Fruit fly (Drosophila melanogaster) whole organism, embryonic: ENCODE data around the gene Mtp.

Source experiments
- Asciz ChIP-seq: fragments of 200-800 bp; sonication (Bioruptor generic); optimal IDR thresholded peaks from 2 replicates; lab custom pipeline; 2017; ENCODE audit warnings: missing biosample characterization, mild to moderate bottlenecking, missing genetic modification characterization, missing genetic modification reagents
- BtbVII ChIP-seq: fragments of 200-800 bp; sonication (Bioruptor generic); optimal IDR thresholded peaks from 3 replicates; lab custom pipeline; 2017; ENCODE audit warnings: missing biosample characterization, mild to moderate bottlenecking, missing genetic modification characterization
- CG10321 ChIP-seq: fragments of 200-800 bp; sonication (Bioruptor generic); IDR thresholded peaks from 2 replicates; pipeline ENCODE4 v1.3.6; 2022; ENCODE audit warnings: missing biosample characterization, missing genetic modification characterization
- CG10959 ChIP-seq: fragments of 200-800 bp; sonication (Bioruptor generic); IDR thresholded peaks from 2 replicates; pipeline ENCODE4 v1.3.6; 2022; ENCODE audit warnings: missing biosample characterization, missing genetic modification characterization
- CG11398 ChIP-seq: fragments of 200-800 bp; sonication (Bioruptor generic); optimal IDR thresholded peaks from 2 replicates; lab custom pipeline; 2016; ENCODE audit warnings: missing biosample characterization, missing genetic modification characterization
- CG13287 ChIP-seq: fragments of 200-800 bp; sonication (Bioruptor generic); IDR thresholded peaks from 2 replicates; pipeline ENCODE4 v1.3.6; 2022; ENCODE audit warnings: missing biosample characterization, missing genetic modification characterization; ENCODE audit not compliant: partially characterized antibody
- CG14050 ChIP-seq: fragments of 200-800 bp; sonication (Bioruptor generic); IDR thresholded peaks from 3 replicates; pipeline ENCODE4 v1.3.6; 2022; ENCODE audit warnings: missing biosample characterization, missing genetic modification characterization
- CG15011 ChIP-seq: fragments of 200-800 bp; sonication (Bioruptor generic); optimal IDR thresholded peaks from 3 replicates; lab custom pipeline; 2018; ENCODE audit warnings: missing biosample characterization, mild to moderate bottlenecking, missing genetic modification characterization
- CG1603 ChIP-seq: fragments of 200-800 bp; sonication (Bioruptor generic); optimal IDR thresholded peaks from 2 replicates; lab custom pipeline; 2019; ENCODE audit warnings: missing biosample characterization, mild to moderate bottlenecking, missing genetic modification characterization, moderate library complexity
- CG16813 ChIP-seq: fragments of 200-800 bp; sonication (Bioruptor generic); IDR thresholded peaks from 3 replicates; pipeline ENCODE4 v1.3.6; 2022; ENCODE audit warnings: missing biosample characterization, missing genetic modification characterization; ENCODE audit not compliant: partially characterized antibody
- CG17186 ChIP-seq: fragments of 200-800 bp; sonication (Bioruptor generic); optimal IDR thresholded peaks from 3 replicates; lab custom pipeline; 2017; ENCODE audit warnings: missing biosample characterization, missing genetic modification reagents, missing genetic modification characterization
- CG17385 ChIP-seq: fragments of 200-800 bp; sonication (Bioruptor generic); optimal IDR thresholded peaks from 3 replicates; lab custom pipeline; 2018; ENCODE audit warnings: missing biosample characterization, mild to moderate bottlenecking, missing genetic modification characterization
- CG31441 ChIP-seq: fragments of 200-800 bp; sonication (Bioruptor generic); IDR thresholded peaks from 2 replicates; pipeline ENCODE4 v1.3.6; 2022; ENCODE audit warnings: missing biosample characterization, missing genetic modification characterization
- CG3847 ChIP-seq: fragments of 200-800 bp; sonication (Bioruptor generic); IDR thresholded peaks from 2 replicates; pipeline ENCODE4 v1.3.6; 2022; ENCODE audit warnings: missing biosample characterization, missing genetic modification characterization
- CG4424 ChIP-seq: fragments of 200-800 bp; sonication (Bioruptor generic); optimal IDR thresholded peaks from 3 replicates; lab custom pipeline; 2016; ENCODE audit warnings: missing biosample characterization, missing genetic modification characterization
- CG7357 ChIP-seq: fragments of 200-800 bp; sonication (Bioruptor generic); IDR thresholded peaks from 3 replicates; pipeline ENCODE4 v1.3.6; 2022; ENCODE audit warnings: missing biosample characterization, missing genetic modification characterization
- CG8281 ChIP-seq: fragments of 200-800 bp; sonication (Bioruptor generic); optimal IDR thresholded peaks from 2 replicates; lab custom pipeline; 2018; ENCODE audit warnings: missing biosample characterization, mild to moderate bottlenecking, missing genetic modification characterization, moderate library complexity
- CG9797 ChIP-seq: fragments of 200-800 bp; sonication (Bioruptor generic); optimal IDR thresholded peaks from 3 replicates; lab custom pipeline; 2018; ENCODE audit warnings: missing biosample characterization, mild to moderate bottlenecking, missing genetic modification characterization
- CG9817 ChIP-seq: fragments of 200-800 bp; sonication (Bioruptor generic); optimal IDR thresholded peaks from 2 replicates; lab custom pipeline; 2018; ENCODE audit warnings: missing biosample characterization, mild to moderate bottlenecking, missing genetic modification characterization, moderate library complexity
- CTCF ChIP-seq: fragments of 200-800 bp; sonication (Bioruptor generic); optimal IDR thresholded peaks from 2 replicates; lab custom pipeline; 2017; ENCODE audit warnings: missing biosample characterization, mild to moderate bottlenecking, missing genetic modification characterization, moderate library complexity
- Camta ChIP-seq: fragments of 200-800 bp; sonication (Bioruptor generic); optimal IDR thresholded peaks from 2 replicates; lab custom pipeline; 2016; ENCODE audit warnings: missing biosample characterization, missing genetic modification characterization
- CrebB ChIP-seq: fragments of 200-800 bp; sonication (Bioruptor generic); optimal IDR thresholded peaks from 3 replicates; lab custom pipeline; 2018; ENCODE audit warnings: missing biosample characterization, mild to moderate bottlenecking, missing genetic modification characterization
- Dp ChIP-seq: fragments of 200-800 bp; sonication (Bioruptor generic); optimal IDR thresholded peaks from 2 replicates; lab custom pipeline; 2018; ENCODE audit warnings: missing biosample characterization, mild to moderate bottlenecking, missing genetic modification characterization, moderate library complexity
- Dref ChIP-seq: fragments of 200-800 bp; sonication (Bioruptor generic); IDR thresholded peaks from 2 replicates; pipeline ENCODE4 v1.3.6; 2022; ENCODE audit warnings: missing biosample characterization, missing genetic modification characterization
- E2f1 ChIP-seq: fragments of 200-800 bp; sonication (Bioruptor generic); IDR thresholded peaks from 2 replicates; pipeline ENCODE4 v1.3.6; 2022; ENCODE audit warnings: missing biosample characterization, missing genetic modification characterization
- E2f2 ChIP-seq: fragments of 200-800 bp; sonication (Bioruptor generic); IDR thresholded peaks from 2 replicates; pipeline ENCODE4 v1.3.6; 2022; ENCODE audit warnings: missing biosample characterization, missing genetic modification characterization
- Ets97D ChIP-seq: fragments of 200-800 bp; sonication (Bioruptor generic); optimal IDR thresholded peaks from 3 replicates; lab custom pipeline; 2016; ENCODE audit warnings: missing biosample characterization, missing genetic modification characterization
- HLH54F ChIP-seq: fragments of 200-800 bp; sonication (Bioruptor generic); optimal IDR thresholded peaks from 3 replicates; lab custom pipeline; 2016; ENCODE audit warnings: missing biosample characterization, missing genetic modification characterization
- Hmx ChIP-seq: fragments of 200-800 bp; sonication (Bioruptor generic); optimal IDR thresholded peaks from 2 replicates; lab custom pipeline; 2016; ENCODE audit warnings: missing biosample characterization, missing genetic modification characterization
- Kr ChIP-seq: fragments of 200-800 bp; sonication (Bioruptor generic); optimal IDR thresholded peaks from 2 replicates; lab custom pipeline; 2017; ENCODE audit warnings: missing biosample characterization, mild to moderate bottlenecking, missing genetic modification characterization
- Lhr ChIP-seq: fragments of 200-800 bp; sonication (Bioruptor generic); optimal IDR thresholded peaks from 3 replicates; lab custom pipeline; 2017; ENCODE audit warnings: mild to moderate bottlenecking, missing biosample characterization, missing genetic modification reagents, missing genetic modification characterization
- MBD-R2 ChIP-seq: fragments of 200-800 bp; sonication (Bioruptor generic); IDR thresholded peaks from 2 replicates; pipeline ENCODE4 v1.3.6; 2022; ENCODE audit warnings: missing biosample characterization, missing genetic modification characterization
- Myb ChIP-seq: fragments of 200-800 bp; sonication (Bioruptor generic); optimal IDR thresholded peaks from 2 replicates; lab custom pipeline; 2016; ENCODE audit warnings: missing biosample characterization, missing genetic modification characterization
- Sin3A ChIP-seq: fragments of >200 bp; optimal IDR thresholded peaks from 2 replicates; lab custom pipeline; 2018
- Sox100B ChIP-seq: fragments of 200-800 bp; sonication (Bioruptor generic); optimal IDR thresholded peaks from 3 replicates; lab custom pipeline; 2018; ENCODE audit warnings: missing biosample characterization, mild to moderate bottlenecking, missing genetic modification characterization
- ab ChIP-seq: fragments of 200-800 bp; sonication (Bioruptor generic); optimal IDR thresholded peaks from 2 replicates; lab custom pipeline; 2016; ENCODE audit warnings: missing biosample characterization, missing genetic modification characterization
- bcd ChIP-seq: fragments of 200-800 bp; sonication (Bioruptor generic); optimal IDR thresholded peaks from 2 replicates; lab custom pipeline; 2017; ENCODE audit warnings: missing biosample characterization, mild to moderate bottlenecking, missing genetic modification characterization
- chn ChIP-seq: fragments of 200-800 bp; sonication (Bioruptor generic); optimal IDR thresholded peaks from 2 replicates; lab custom pipeline; 2016; ENCODE audit warnings: missing biosample characterization, missing genetic modification characterization
- gce ChIP-seq: fragments of 200-800 bp; sonication (Bioruptor generic); IDR thresholded peaks from 3 replicates; pipeline ENCODE4 v1.3.6; 2022; ENCODE audit warnings: missing biosample characterization, missing genetic modification characterization
- gfzf ChIP-seq: fragments of 200-800 bp; sonication (Bioruptor generic); optimal IDR thresholded peaks from 2 replicates; lab custom pipeline; 2016; ENCODE audit warnings: missing biosample characterization, mild to moderate bottlenecking, missing genetic modification characterization, moderate library complexity
- grn ChIP-seq: fragments of 200-800 bp; sonication (Bioruptor generic); optimal IDR thresholded peaks from 3 replicates; lab custom pipeline; 2017; ENCODE audit warnings: missing biosample characterization, missing genetic modification characterization
- gsb-n ChIP-seq: fragments of 200-800 bp; sonication (Bioruptor generic); optimal IDR thresholded peaks from 3 replicates; lab custom pipeline; 2018; ENCODE audit warnings: missing biosample characterization, mild to moderate bottlenecking, missing genetic modification characterization
- lola ChIP-seq, 3 experiments: fragments of >200 bp in 2 of 3; fragments of 200-800 bp in 1 of 3; sonication (Bioruptor generic) in 1 of 3; optimal IDR thresholded peaks; 2 replicates each; lab custom pipeline; 2017 to 2019; ENCODE audit warnings: missing biosample characterization in 3 of 3, missing genetic modification characterization in 3 of 3, mild to moderate bottlenecking in 1 of 3, moderate library complexity in 1 of 3
- maf-S ChIP-seq: fragments of 200-800 bp; sonication (Bioruptor generic); optimal IDR thresholded peaks from 2 replicates; lab custom pipeline; 2016; ENCODE audit warnings: missing biosample characterization, missing genetic modification characterization
- mirr ChIP-seq: fragments of 200-800 bp; sonication (Bioruptor generic); optimal IDR thresholded peaks from 3 replicates; lab custom pipeline; 2018; ENCODE audit warnings: missing biosample characterization, mild to moderate bottlenecking, missing genetic modification characterization
- phol ChIP-seq: fragments of 200-800 bp; sonication (Bioruptor generic); optimal IDR thresholded peaks from 3 replicates; lab custom pipeline; 2018; ENCODE audit warnings: missing biosample characterization, mild to moderate bottlenecking, missing genetic modification characterization, moderate library complexity
- pita ChIP-seq: fragments of 200-800 bp; sonication (Bioruptor generic); optimal IDR thresholded peaks from 2 replicates; lab custom pipeline; 2017; ENCODE audit warnings: missing biosample characterization, mild to moderate bottlenecking, missing genetic modification characterization
- run ChIP-seq: fragments of 200-800 bp; sonication (Bioruptor generic); optimal IDR thresholded peaks from 3 replicates; lab custom pipeline; 2018; ENCODE audit warnings: missing biosample characterization, mild to moderate bottlenecking, missing genetic modification characterization
- sens ChIP-seq: fragments of 200-800 bp; sonication (Bioruptor generic); peaks from one replicate; lab custom pipeline; 2016; ENCODE audit warnings: missing biosample characterization, missing genetic modification characterization
- sr ChIP-seq: fragments of 200-800 bp; sonication (Bioruptor generic); IDR thresholded peaks from 3 replicates; pipeline ENCODE4 v1.3.6; 2022; ENCODE audit warnings: missing biosample characterization, missing genetic modification characterization
- stwl ChIP-seq: fragments of 200-800 bp; sonication (Bioruptor generic); optimal IDR thresholded peaks from 3 replicates; lab custom pipeline; 2018; ENCODE audit warnings: missing biosample characterization, mild to moderate bottlenecking, missing genetic modification characterization, moderate library complexity
- trem ChIP-seq: fragments of 200-800 bp; optimal IDR thresholded peaks from 3 replicates; lab custom pipeline; 2019; ENCODE audit warnings: missing biosample characterization, mild to moderate bottlenecking, missing genetic modification characterization, moderate library complexity
- trh ChIP-seq: fragments of 200-800 bp; sonication (Bioruptor generic); optimal IDR thresholded peaks from 2 replicates; lab custom pipeline; 2016; ENCODE audit warnings: missing biosample characterization, missing genetic modification characterization

The Mtp gene

dm6 chr2L:20927653-20928052 is 5.0 kb upstream of the Mtp start, which contains the start of gene Nthl1 (continued):
- TF ChIP-seq Camta (GFP tag; lab: Kevin White, UChicago) (no peak), Ets97D (GFP tag; lab: Kevin White, UChicago) (peak; percentile 33), Lhr (GFP tag; lab: Kevin White, UChicago) (peak; percentile 9), E2f1 (GFP tag; lab: Robert Waterston, UW) (no peak), grn (GFP tag; lab: Kevin White, UChicago) (no peak), Kr (GFP tag; lab: Kevin White, UChicago) (no peak), stwl (tag; lab: Kevin White, UChicago) (peak; percentile 21), chn (GFP tag; lab: Kevin White, UChicago) (no peak), CG9797 (peak; percentile 55), gce (GFP tag; lab: Robert Waterston, UW) (no peak), E2f2 (GFP tag; lab: Robert Waterston, UW) (peak; percentile 95), lola (GFP tag; optimal IDR thresholded peaks at IDR 0.05; lab: Kevin White, UChicago) (no peak), sr (GFP tag; lab: Robert Waterston, UW) (no peak), gsb-n (peak; percentile 35), Myb (GFP tag; lab: Kevin White, UChicago) (peak; percentile 33), CG10959 (no peak), mirr (no peak), CG11398 (GFP tag; lab: Kevin White, UChicago) (no peak), ab (GFP tag; lab: Kevin White, UChicago) (no peak), CG1603 (tag; lab: Kevin White, UChicago) (peak; percentile 50), CG15011 (GFP tag; lab: Kevin White, UChicago) (no peak), Hmx (GFP tag; lab: Kevin White, UChicago) (no peak), CG4424 (GFP tag; lab: Kevin White, UChicago) (no peak), Sox100B (no peak), MBD-R2 (GFP tag; lab: Robert Waterston, UW) (0 out of 2 replicates have a peak, but pooled peaks have one; percentile 27), run (tag; lab: Kevin White, UChicago) (no peak), phol (tag; lab: Kevin White, UChicago) (peak; percentile 71), CG14050 (GFP tag; lab: Robert Waterston, UW) (no peak), CG31441 (GFP tag; lab: Robert Waterston, UW) (no peak), maf-S (GFP tag; lab: Kevin White, UChicago) (no peak), Asciz (no peak), Dp (GFP tag; lab: Kevin White, UChicago) (peak; percentile 91), sens (GFP tag; lab: Kevin White, UChicago) (peak; percentile 28), CrebB (no peak), CG7357 (GFP tag; lab: Robert Waterston, UW) (no peak), CG10321 (GFP tag; lab: Robert Waterston, UW) (no peak), gfzf (GFP tag; lab: Kevin White, UChicago) (peak; percentile 68), trh (GFP tag; lab: Kevin White, UChicago) (no peak), CG17186 (GFP tag; lab: Kevin White, UChicago) (peak; percentile 33), CG13287 (GFP tag; lab: Robert Waterston, UW) (peak; percentile 35), CTCF (GFP tag; lab: Kevin White, UChicago) (peak; percentile 46), Sin3A (peak; percentile 37), bcd (no peak), pita (GFP tag; lab: Kevin White, UChicago) (peak; percentile 25), BtbVII (no peak), CG16813 (0 out of 3 replicates have a peak, but pooled peaks have one; percentile 29), CG9817 (tag; lab: Kevin White, UChicago) (no peak), trem (peak; percentile 11), Dref (GFP tag; lab: Robert Waterston, UW) (peak; percentile 65), HLH54F (GFP tag; lab: Kevin White, UChicago) (no peak), CG17385 (GFP tag; lab: Kevin White, UChicago) (no peak), CG3847 (GFP tag; lab: Robert Waterston, UW) (no peak), CG8281 (tag; lab: Kevin White, UChicago) (peak; percentile 91)
